Worm (Caenorhabditis elegans): ENCODE measurements around the gene ced-2.

Gene ced-2

ce11 chrIV:1645198-1645597, 48.1 kb downstream of the ced-2 start, which contains the start of gene nhr-274:
Gene nhr-274 (minus strand): TSS chrIV:1645298.
- 0 out of 2 replicates have a peak, but pooled peaks have one; percentile 5 for TF ChIP-seq D1046.2 (GFP tag; IDR thresholded peaks at IDR 0.05)

- TF ChIP-seq aha-1 (tag) (peak; percentile 77), zfp-3 (GFP tag; conservative IDR thresholded peaks at IDR 0.05) (no peak)
Measured at ce11 chrIV:1649349-1649748, 52.2 kb downstream of the ced-2 start.

- peak; percentile 50 for TF ChIP-seq T20F7.1 (GFP tag; optimal IDR thresholded peaks at IDR 0.05)
- peak in 1 of 2 experiments; percentile 54 for TF ChIP-seq lsy-2 (tag; optimal IDR thresholded peaks at IDR 0.05)
- peak; percentile 79 for TF ChIP-seq hlh-30 (tag; optimal IDR thresholded peaks at IDR 0.05; ENCODE audit: insufficient read depth)
- TF ChIP-seq unc-62 (GFP tag; optimal IDR thresholded peaks at IDR 0.05 in 1 of 2) = peak in 1 of 2 experiments; percentile 36
- TF ChIP-seq unc-62 (tag; optimal IDR thresholded peaks at IDR 0.05) = no peak
- TF ChIP-seq hlh-11 (tag; optimal IDR thresholded peaks at IDR 0.05) = peak; percentile 69
- TF ChIP-seq ama-1 (optimal IDR thresholded peaks at IDR 0.05) = peak; percentile 11
- TF ChIP-seq mdl-1 (tag; optimal IDR thresholded peaks at IDR 0.05) = peak in 1 of 2 experiments; percentile 67
- peak; percentile 59 for TF ChIP-seq nhr-28 (tag; optimal IDR thresholded peaks at IDR 0.05)
- no peak for TF ChIP-seq unc-39 (tag; optimal IDR thresholded peaks at IDR 0.05)
- TF ChIP-seq fkh-10 (GFP tag; optimal IDR thresholded peaks at IDR 0.05) = no peak
- no peak for TF ChIP-seq nhr-10 (tag; optimal IDR thresholded peaks at IDR 0.05)
- TF ChIP-seq tra-1 (GFP tag; IDR thresholded peaks at IDR 0.05) = no peak
- TF ChIP-seq nhr-42 (GFP tag; IDR thresholded peaks at IDR 0.05) = no peak
- TF ChIP-seq F37D6.2 (tag; optimal IDR thresholded peaks at IDR 0.05) = no peak
- no peak for TF ChIP-seq attf-4 (tag; optimal IDR thresholded peaks at IDR 0.05)
- peak; percentile 81 for TF ChIP-seq dmd-6 (GFP tag; IDR thresholded peaks at IDR 0.05)
- peak; percentile 60 for TF ChIP-seq mep-1 (tag; optimal IDR thresholded peaks at IDR 0.05)
- peak; percentile 55 for TF ChIP-seq dve-1 (tag; optimal IDR thresholded peaks at IDR 0.05; ENCODE audit: insufficient read depth)
- no peak for TF ChIP-seq F26F4.8 (GFP tag; conservative IDR thresholded peaks at IDR 0.05)
- peak; percentile 10 for TF ChIP-seq nhr-11 (tag; optimal IDR thresholded peaks at IDR 0.05)
- TF ChIP-seq aha-1 (tag) = peak; percentile 78
- no peak for TF ChIP-seq ceh-62 (tag; optimal IDR thresholded peaks at IDR 0.05)
- TF ChIP-seq hif-1 (tag; optimal IDR thresholded peaks at IDR 0.05) = peak in 1 of 2 experiments; percentile 44
- no peak for TF ChIP-seq spr-1 (tag; optimal IDR thresholded peaks at IDR 0.05)
- TF ChIP-seq nhr-77 (tag; optimal IDR thresholded peaks at IDR 0.05) = peak; percentile 0
Measured at ce11 chrIV:1649794-1650193, 52.7 kb downstream of the ced-2 start.
